Worm (Caenorhabditis elegans) whole organism, late embryonic: ENCODE results near the gene sax-2.

Experiments
- C38D4.7 ChIP-seq: fragments of 200-800 bp; sonication (Bioruptor generic); optimal IDR thresholded peaks from 2 replicates; lab custom pipeline; 2018; ENCODE audit warnings: mild to moderate bottlenecking, missing genetic modification characterization, moderate library complexity, missing compliant biosample characterization
- F13H6.1 ChIP-seq: sonication (generic microtip); optimal IDR thresholded peaks from 2 replicates; lab custom pipeline; 2016; ENCODE audit warnings: missing genetic modification characterization, missing compliant biosample characterization
- K02D7.2 ChIP-seq: sonication (generic microtip); optimal IDR thresholded peaks from 2 replicates; lab custom pipeline; 2017; ENCODE audit warnings: mild to moderate bottlenecking, missing genetic modification characterization, missing compliant biosample characterization
- K09A11.1 ChIP-seq: sonication (generic microtip); optimal IDR thresholded peaks from 2 replicates; lab custom pipeline; 2017; ENCODE audit warnings: antibody characterized with exemption, mild to moderate bottlenecking, missing genetic modification characterization, missing compliant biosample characterization; ENCODE audit not compliant: insufficient read depth
- Y22D7AL.16 ChIP-seq: sonication (generic microtip); optimal IDR thresholded peaks from 2 replicates; lab custom pipeline; 2016; ENCODE audit warnings: missing genetic modification characterization, missing compliant biosample characterization
- ama-1 ChIP-seq: fragments of 150-350 bp; optimal IDR thresholded peaks from 2 replicates; lab custom pipeline; 2014
- ceh-18 ChIP-seq: sonication (generic microtip); optimal IDR thresholded peaks from 2 replicates; lab custom pipeline; 2016; ENCODE audit warnings: missing genetic modification characterization, missing compliant biosample characterization
- ceh-45 ChIP-seq: fragments of 200-800 bp; sonication (Bioruptor generic); IDR thresholded peaks from 2 replicates; pipeline ENCODE4 v1.3.6; 2022; ENCODE audit warnings: missing genetic modification reagents, missing genetic modification characterization, missing compliant biosample characterization
- ceh-6 ChIP-seq: fragments of 200-800 bp; sonication (Bioruptor generic); optimal IDR thresholded peaks from 2 replicates; lab custom pipeline; 2018; ENCODE audit warnings: mild to moderate bottlenecking, missing genetic modification characterization, missing compliant biosample characterization
- ceh-9 ChIP-seq: sonication (generic microtip); optimal IDR thresholded peaks from 2 replicates; lab custom pipeline; 2016; ENCODE audit warnings: mild to moderate bottlenecking, missing genetic modification characterization, inconsistent platforms, missing compliant biosample characterization
- elt-2 ChIP-seq: sonication (generic microtip); optimal IDR thresholded peaks from 2 replicates; lab custom pipeline; 2016; ENCODE audit warnings: missing genetic modification reagents, missing genetic modification characterization, missing compliant biosample characterization
- elt-4 ChIP-seq: sonication (generic microtip); optimal IDR thresholded peaks from 2 replicates; lab custom pipeline; 2016; ENCODE audit warnings: missing genetic modification characterization, missing compliant biosample characterization
- ets-4 ChIP-seq: sonication (generic microtip); optimal IDR thresholded peaks from 2 replicates; lab custom pipeline; 2016; ENCODE audit warnings: missing genetic modification characterization, missing compliant biosample characterization
- eyg-1 ChIP-seq: sonication (generic microtip); optimal IDR thresholded peaks from 2 replicates; lab custom pipeline; 2016; ENCODE audit warnings: missing genotype, missing genetic modification characterization, missing compliant biosample characterization
- fkh-10 ChIP-seq: fragments of 150-350 bp; optimal IDR thresholded peaks from 2 replicates; lab custom pipeline; 2014; ENCODE audit warnings: missing biosample characterization, missing genetic modification reagents, missing genetic modification characterization
- gmeb-2 ChIP-seq: sonication (generic microtip); optimal IDR thresholded peaks from 2 replicates; lab custom pipeline; 2016; ENCODE audit warnings: missing genetic modification characterization, inconsistent platforms, missing compliant biosample characterization
- hlh-13 ChIP-seq: fragments of 200-800 bp; sonication (Bioruptor generic); optimal IDR thresholded peaks from 2 replicates; lab custom pipeline; 2018; ENCODE audit warnings: mild to moderate bottlenecking, missing genetic modification characterization, missing compliant biosample characterization
- hlh-15 ChIP-seq: sonication (generic microtip); optimal IDR thresholded peaks from 2 replicates; lab custom pipeline; 2016; ENCODE audit warnings: missing genetic modification characterization, missing compliant biosample characterization
- hlh-6 ChIP-seq: sonication (generic microtip); optimal IDR thresholded peaks from 2 replicates; lab custom pipeline; 2016; ENCODE audit warnings: missing genotype, missing genetic modification characterization, missing compliant biosample characterization
- lim-6 ChIP-seq: sonication (generic microtip); optimal IDR thresholded peaks from 2 replicates; lab custom pipeline; 2016; ENCODE audit warnings: missing genetic modification characterization, missing compliant biosample characterization
- nfya-1 ChIP-seq: sonication (generic microtip); optimal IDR thresholded peaks from 2 replicates; lab custom pipeline; 2017; ENCODE audit warnings: missing genetic modification characterization, mild to moderate bottlenecking, missing compliant biosample characterization, antibody characterized with exemption, moderate library complexity
- nhr-11 ChIP-seq: fragments of 150-350 bp; optimal IDR thresholded peaks from 2 replicates; lab custom pipeline; 2014; ENCODE audit warnings: missing biosample characterization, missing genetic modification characterization
- nhr-232 ChIP-seq: sonication (generic microtip); optimal IDR thresholded peaks from 2 replicates; lab custom pipeline; 2016; ENCODE audit warnings: missing genetic modification characterization, missing compliant biosample characterization
- pag-3 ChIP-seq: sonication (generic microtip); optimal IDR thresholded peaks from 2 replicates; lab custom pipeline; 2016; ENCODE audit warnings: missing compliant biosample characterization, missing genetic modification characterization, borderline replicate concordance
- pax-1 ChIP-seq: fragments of 150-350 bp; optimal IDR thresholded peaks from 2 replicates; lab custom pipeline; 2014; ENCODE audit warnings: missing biosample characterization, missing genetic modification characterization
- pha-2 ChIP-seq: sonication (generic microtip); optimal IDR thresholded peaks from 2 replicates; lab custom pipeline; 2017; ENCODE audit warnings: mild to moderate bottlenecking, missing genetic modification characterization, missing compliant biosample characterization
- pqm-1 ChIP-seq: sonication (generic microtip); optimal IDR thresholded peaks from 2 replicates; lab custom pipeline; 2016; ENCODE audit warnings: missing genetic modification characterization, missing compliant biosample characterization
- pros-1 ChIP-seq: fragments of 150-350 bp; optimal IDR thresholded peaks from 2 replicates; lab custom pipeline; 2014; ENCODE audit warnings: missing biosample characterization, missing genetic modification reagents, missing genetic modification characterization
- rnt-1 ChIP-seq: sonication (generic microtip); optimal IDR thresholded peaks from 2 replicates; lab custom pipeline; 2016; ENCODE audit warnings: missing genetic modification characterization, missing compliant biosample characterization
- sdc-2 ChIP-seq: sonication (generic microtip); optimal IDR thresholded peaks from 2 replicates; lab custom pipeline; 2016; ENCODE audit warnings: missing genotype, missing genetic modification characterization, missing compliant biosample characterization
- syd-9 ChIP-seq: sonication (generic microtip); optimal IDR thresholded peaks from 2 replicates; lab custom pipeline; 2016; ENCODE audit warnings: mild to moderate bottlenecking, missing genetic modification characterization, moderate library complexity, missing compliant biosample characterization
- unc-3 ChIP-seq, 2 experiments: fragments of 200-800 bp in 1 of 2; sonication (Bioruptor generic) in 1 of 2; sonication (generic microtip) in 1 of 2; conservative IDR thresholded peaks in 1 of 2; optimal IDR thresholded peaks in 1 of 2; 2 replicates each; pipeline versions ENCODE4 v1.3.6 to Lab custom; 2016 to 2022; ENCODE audit warnings: missing compliant biosample characterization in 2 of 2, missing genetic modification characterization in 2 of 2, missing genetic modification reagents in 1 of 2
- unc-42 ChIP-seq: sonication (generic microtip); optimal IDR thresholded peaks from 2 replicates; lab custom pipeline; 2016; ENCODE audit warnings: missing genotype, missing genetic modification characterization, missing compliant biosample characterization
- unc-55 ChIP-seq: sonication (generic microtip); optimal IDR thresholded peaks from 2 replicates; lab custom pipeline; 2017; ENCODE audit warnings: missing biosample characterization, missing genetic modification reagents, missing genetic modification characterization
- unc-86 ChIP-seq: sonication (generic microtip); optimal IDR thresholded peaks from 2 replicates; lab custom pipeline; 2016; ENCODE audit warnings: missing genetic modification characterization, missing compliant biosample characterization
- zip-5 ChIP-seq: sonication (generic microtip); optimal IDR thresholded peaks from 2 replicates; lab custom pipeline; 2016; ENCODE audit warnings: missing genetic modification characterization, missing compliant biosample characterization
- ztf-16 ChIP-seq: sonication (generic microtip); optimal IDR thresholded peaks from 2 replicates; lab custom pipeline; 2017; ENCODE audit warnings: missing genetic modification characterization, missing compliant biosample characterization

Gene sax-2

DNA sequence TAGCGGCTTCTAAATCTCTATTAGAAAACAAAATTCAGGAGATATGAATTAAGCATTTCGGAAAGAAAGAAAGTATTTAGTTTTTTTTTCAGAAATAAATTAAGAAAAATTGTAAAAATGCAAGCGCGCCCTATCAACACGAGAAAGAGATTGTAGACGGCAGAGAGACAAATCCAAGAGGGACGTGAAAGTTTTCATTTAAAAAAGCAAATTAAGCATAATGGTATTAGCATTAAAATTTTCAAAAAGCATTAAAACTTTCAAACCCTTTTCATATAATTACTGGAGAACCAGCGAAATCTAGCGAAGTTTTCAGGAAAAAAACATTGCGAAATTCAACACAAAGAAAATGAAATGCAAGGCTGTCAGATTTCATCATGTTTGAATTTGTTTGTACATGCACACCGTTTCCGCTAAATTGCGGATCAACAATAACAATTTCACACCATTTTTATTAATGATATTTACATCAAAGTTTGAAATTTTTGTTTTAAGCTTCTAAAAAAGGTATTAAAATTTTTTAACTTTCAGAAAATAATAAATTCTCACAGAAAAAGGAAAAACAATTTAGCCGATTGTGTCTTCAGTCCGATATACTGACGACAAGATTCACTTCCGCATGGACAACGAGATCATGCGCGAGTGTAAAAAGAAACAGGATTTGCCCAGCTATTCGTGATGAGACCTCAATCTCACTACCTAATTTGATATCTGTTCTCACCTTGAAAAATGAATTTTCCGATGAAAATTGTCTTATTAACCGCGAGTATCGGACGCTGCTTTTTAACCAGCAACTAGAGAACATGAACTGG lies 53.5 kb downstream of the sax-2 start, which contains the start of gene gars-1:
Gene gars-1 (minus strand): TSS at position 808 of the 812 bp plus-strand sequence.
- TF ChIP-seq unc-42 (tag; lab: Kevin White, UChicago) (peak; percentile 60), unc-55 (GFP tag; lab: Kevin White, UChicago) (peak; percentile 13), nhr-232 (tag; lab: Kevin White, UChicago) (no peak), elt-2 (tag; lab: Kevin White, UChicago) (peak; percentile 7), hlh-15 (tag; lab: Kevin White, UChicago) (no peak)

DNA sequence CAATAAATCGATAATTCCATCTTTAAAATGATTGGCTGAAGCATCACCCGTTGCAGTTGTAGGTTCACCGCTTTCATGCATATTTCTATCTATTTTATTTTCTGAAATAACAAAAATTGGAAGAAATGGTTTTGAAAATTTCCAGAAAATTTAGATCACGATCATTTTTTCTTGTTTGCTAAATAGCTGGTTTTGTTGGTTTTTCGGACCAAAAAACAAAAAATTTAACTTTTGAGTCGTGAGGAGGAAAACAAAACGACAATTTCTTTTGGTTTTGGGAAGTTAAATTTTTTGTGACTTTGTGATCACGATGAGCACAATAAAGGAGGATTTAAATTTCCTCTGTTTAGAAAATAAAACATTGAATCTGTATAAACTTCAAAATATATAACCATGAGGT lies 55.7 kb downstream of the sax-2 start, which contains the start of gene T10F2.2:
Gene T10F2.2 (minus strand): TSS at position 101 of the 400 bp plus-strand sequence.
- no peak for TF ChIP-seq hlh-15 (tag; lab: Kevin White, UChicago)
- no peak for TF ChIP-seq ceh-18 (tag; lab: Kevin White, UChicago)
- no peak for TF ChIP-seq ama-1 (lab: Kevin White, UChicago)
- TF ChIP-seq nhr-11 (tag; lab: Kevin White, UChicago), result no peak
- TF ChIP-seq unc-55 (GFP tag; lab: Kevin White, UChicago), result no peak
- TF ChIP-seq syd-9 (tag; lab: Kevin White, UChicago), result no peak
- no peak for TF ChIP-seq lim-6 (tag; lab: Kevin White, UChicago)
- no peak for TF ChIP-seq pros-1 (tag; lab: Kevin White, UChicago)
- no peak for TF ChIP-seq nhr-232 (tag; lab: Kevin White, UChicago)

DNA sequence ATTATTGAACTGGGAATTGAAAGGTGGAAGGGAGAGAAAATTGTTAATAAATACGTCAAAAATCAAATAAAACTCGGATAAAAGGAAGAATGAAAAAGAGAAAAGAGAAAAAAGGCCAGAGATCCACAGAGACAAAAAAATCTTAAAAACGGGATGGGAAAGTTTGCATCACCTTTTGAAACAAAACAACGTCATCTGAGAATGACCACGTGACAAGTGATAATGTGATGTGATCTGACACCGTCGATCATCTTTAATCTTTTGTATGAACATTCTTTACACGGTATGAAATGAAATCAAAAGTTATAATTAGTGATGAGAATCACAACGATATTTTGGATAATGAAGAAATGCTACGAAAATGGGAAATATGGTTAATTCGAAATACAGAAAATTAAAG lies 56.2 kb downstream of the sax-2 start:
- TF ChIP-seq unc-86 (tag; lab: Kevin White, UChicago) (no peak), sdc-2 (tag; lab: Kevin White, UChicago) (no peak), hlh-15 (tag; lab: Kevin White, UChicago) (no peak), ztf-16 (no peak), Y22D7AL.16 (tag; lab: Kevin White, UChicago) (no peak), unc-3 (GFP tag; conservative IDR thresholded peaks at IDR 0.05; lab: Robert Waterston, UW) (no peak), unc-3 (tag; optimal IDR thresholded peaks at IDR 0.05; lab: Kevin White, UChicago) (no peak), hlh-13 (GFP tag; lab: Kevin White, UChicago) (no peak), rnt-1 (tag; lab: Kevin White, UChicago) (no peak)

DNA sequence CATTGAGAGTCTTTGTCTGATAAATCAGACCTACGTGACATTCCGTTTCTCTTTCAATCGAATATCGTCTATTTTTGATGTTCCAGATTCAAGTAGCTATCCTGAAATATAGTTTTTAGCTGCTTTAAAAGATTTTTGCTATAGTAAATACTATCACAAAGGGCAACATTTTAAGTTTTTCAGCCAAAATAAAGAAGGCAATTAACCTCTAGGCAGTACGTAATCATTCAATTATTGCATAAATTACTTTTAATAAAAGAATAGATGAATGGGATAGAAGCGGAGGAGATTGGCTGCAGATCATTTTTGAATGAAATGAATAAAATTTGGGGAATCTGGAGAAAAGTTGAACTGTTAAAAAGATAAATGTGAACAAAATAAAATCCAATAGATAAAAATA lies 60.2 kb downstream of the sax-2 start, which contains the start of gene ulp-1:
Gene ulp-1 (minus strand): TSS at position 101 of the 400 bp plus-strand sequence.
- TF ChIP-seq K02D7.2 (tag; lab: Kevin White, UChicago), result no peak
- no peak for TF ChIP-seq rnt-1 (tag; lab: Kevin White, UChicago)
- no peak for TF ChIP-seq zip-5 (tag; lab: Kevin White, UChicago)
- TF ChIP-seq ceh-9, result no peak
- TF ChIP-seq ztf-16, result no peak
- TF ChIP-seq gmeb-2 (tag; lab: Kevin White, UChicago), result no peak
- TF ChIP-seq elt-2 (tag; lab: Kevin White, UChicago), result no peak
- TF ChIP-seq ceh-45, result no peak
- no peak for TF ChIP-seq unc-3 (GFP tag; conservative IDR thresholded peaks at IDR 0.05; lab: Robert Waterston, UW)
- TF ChIP-seq unc-3 (tag; optimal IDR thresholded peaks at IDR 0.05; lab: Kevin White, UChicago), result no peak
- no peak for TF ChIP-seq ets-4
- no peak for TF ChIP-seq unc-42 (tag; lab: Kevin White, UChicago)
- TF ChIP-seq pag-3 (tag; lab: Kevin White, UChicago), result no peak
- no peak for TF ChIP-seq elt-4 (tag; lab: Kevin White, UChicago)
- no peak for TF ChIP-seq unc-86 (tag; lab: Kevin White, UChicago)
- TF ChIP-seq, all 69 proteins: peak for 0

- TF ChIP-seq nhr-11 (tag; lab: Kevin White, UChicago) (no peak), pax-1 (tag; lab: Kevin White, UChicago) (no peak)
These were observed 62.4 kb downstream of the sax-2 start, which contains the start of gene prp-19 for ce11 chrIII:5171945-5172344. TSS of gene prp-19 (minus strand) at chrIII:5172045.

- TF ChIP-seq ceh-9 (no peak), eyg-1 (tag; lab: Kevin White, UChicago) (peak; percentile 89), C38D4.7 (GFP tag; lab: Kevin White, UChicago) (no peak), unc-86 (tag; lab: Kevin White, UChicago) (peak; percentile 78), K09A11.1 (tag; lab: Kevin White, UChicago) (no peak), ztf-16 (peak; percentile 92), elt-4 (tag; lab: Kevin White, UChicago) (peak; percentile 91), hlh-6 (tag; lab: Kevin White, UChicago) (peak; percentile 89), syd-9 (tag; lab: Kevin White, UChicago) (peak; percentile 82), fkh-10 (GFP tag; lab: Kevin White, UChicago) (no peak), unc-55 (GFP tag; lab: Kevin White, UChicago) (no peak), pros-1 (tag; lab: Kevin White, UChicago) (peak; percentile 51), F13H6.1 (tag; lab: Kevin White, UChicago) (peak; percentile 91), pha-2 (tag; lab: Kevin White, UChicago) (no peak), ceh-6 (GFP tag; lab: Kevin White, UChicago) (peak; percentile 45), nfya-1 (tag; lab: Kevin White, UChicago) (peak; percentile 78), pax-1 (tag; lab: Kevin White, UChicago) (peak; percentile 49), pqm-1 (tag; lab: Kevin White, UChicago) (peak; percentile 94)
These were observed 63.0 kb downstream of the sax-2 start, which contains the start of gene K10D2.5 for ce11 chrIII:5172470-5172869. TSS of gene K10D2.5 (plus strand) at chrIII:5172720.
